Worm (Caenorhabditis elegans) whole organism, mixed stage, embryonic: ENCODE data around the gene C06B8.3.

Experiments used
- M03D4.4 ChIP-seq: sonication (generic microtip); optimal IDR thresholded peaks from 2 replicates; lab custom pipeline; 2017; ENCODE audit warnings: mild to moderate bottlenecking, missing genetic modification characterization, missing compliant biosample characterization
- bed-3 ChIP-seq: fragments of 200-800 bp; sonication (Bioruptor generic); optimal IDR thresholded peaks from 3 replicates; lab custom pipeline; 2018; ENCODE audit warnings: mild to moderate bottlenecking, missing genetic modification characterization, moderate library complexity, missing compliant biosample characterization
- blmp-1 ChIP-seq: fragments of 150-350 bp; optimal IDR thresholded peaks from 2 replicates; lab custom pipeline; 2014; ENCODE audit warnings: missing biosample characterization, missing genetic modification characterization
- ceh-39 ChIP-seq: fragments of 150-350 bp; optimal IDR thresholded peaks from 2 replicates; lab custom pipeline; 2014; ENCODE audit warnings: missing biosample characterization, missing genetic modification characterization
- ceh-43 ChIP-seq: fragments of 200-800 bp; sonication (Bioruptor generic); optimal IDR thresholded peaks from 2 replicates; lab custom pipeline; 2018; ENCODE audit warnings: mild to moderate bottlenecking, missing genetic modification characterization, moderate library complexity, missing compliant biosample characterization
- ceh-83 ChIP-seq: fragments of 200-800 bp; sonication (Bioruptor generic); optimal IDR thresholded peaks from 2 replicates; lab custom pipeline; 2018; ENCODE audit warnings: mild to moderate bottlenecking, missing genetic modification characterization, missing compliant biosample characterization
- ces-1 ChIP-seq: fragments of 150-350 bp; optimal IDR thresholded peaks from 2 replicates; lab custom pipeline; 2014; ENCODE audit warnings: missing biosample characterization, missing genetic modification reagents, missing genetic modification characterization
- cnd-1 ChIP-seq: fragments of 200-800 bp; sonication (Bioruptor generic); optimal IDR thresholded peaks from 2 replicates; lab custom pipeline; 2018; ENCODE audit warnings: mild to moderate bottlenecking, missing genetic modification characterization, missing compliant biosample characterization
- drap-1 ChIP-seq: fragments of 200-800 bp; sonication (Bioruptor generic); optimal IDR thresholded peaks from 3 replicates; lab custom pipeline; 2018; ENCODE audit warnings: mild to moderate bottlenecking, missing genetic modification characterization, missing compliant biosample characterization
- elt-1 ChIP-seq: sonication (generic microtip); optimal IDR thresholded peaks from 2 replicates; lab custom pipeline; 2017; ENCODE audit warnings: missing genetic modification characterization, mild to moderate bottlenecking, missing compliant biosample characterization, antibody characterized with exemption, moderate library complexity, borderline replicate concordance; ENCODE audit not compliant: insufficient read depth
- elt-3 ChIP-seq: fragments of 150-350 bp; optimal IDR thresholded peaks from 2 replicates; lab custom pipeline; 2014; ENCODE audit warnings: missing biosample characterization, missing genetic modification characterization
- flh-1 ChIP-seq: fragments of 200-800 bp; sonication (Bioruptor generic); optimal IDR thresholded peaks from 2 replicates; lab custom pipeline; 2018; ENCODE audit warnings: mild to moderate bottlenecking, missing genetic modification characterization, moderate library complexity, missing compliant biosample characterization
- ham-2 ChIP-seq: fragments of 200-800 bp; sonication (Bioruptor generic); optimal IDR thresholded peaks from 2 replicates; lab custom pipeline; 2018; ENCODE audit warnings: mild to moderate bottlenecking, missing genetic modification characterization, missing compliant biosample characterization
- hlh-1 ChIP-seq: fragments of 150-350 bp; optimal IDR thresholded peaks from 2 replicates; lab custom pipeline; 2014; ENCODE audit warnings: missing biosample characterization, missing genetic modification reagents, missing genetic modification characterization
- lin-13 ChIP-seq: fragments of 150-350 bp; optimal IDR thresholded peaks from 2 replicates; lab custom pipeline; 2014; ENCODE audit warnings: missing biosample characterization, missing genetic modification characterization
- lin-32 ChIP-seq: fragments of 200-800 bp; sonication (Bioruptor generic); optimal IDR thresholded peaks from 2 replicates; lab custom pipeline; 2018; ENCODE audit warnings: mild to moderate bottlenecking, missing genetic modification characterization, missing compliant biosample characterization
- lsy-2 ChIP-seq: fragments of 150-350 bp; optimal IDR thresholded peaks from 2 replicates; lab custom pipeline; 2014; ENCODE audit warnings: missing biosample characterization, missing genetic modification characterization
- mab-5 ChIP-seq: fragments of 150-350 bp; optimal IDR thresholded peaks from 2 replicates; lab custom pipeline; 2014; ENCODE audit warnings: missing biosample characterization, missing genetic modification characterization
- mep-1 ChIP-seq: fragments of 150-350 bp; optimal IDR thresholded peaks from 2 replicates; lab custom pipeline; 2017; ENCODE audit warnings: missing biosample characterization, missing genetic modification reagents, missing genetic modification characterization, inconsistent platforms
- mls-2 ChIP-seq: sonication (generic microtip); optimal IDR thresholded peaks from 2 replicates; lab custom pipeline; 2016; ENCODE audit warnings: mild to moderate bottlenecking, missing genetic modification characterization, moderate library complexity, missing compliant biosample characterization
- nhr-12 ChIP-seq: fragments of 150-350 bp; optimal IDR thresholded peaks from 2 replicates; lab custom pipeline; 2014; ENCODE audit warnings: missing biosample characterization, missing genetic modification characterization
- nhr-2 ChIP-seq: fragments of 150-350 bp; optimal IDR thresholded peaks from 2 replicates; lab custom pipeline; 2014; ENCODE audit warnings: missing biosample characterization, missing genetic modification characterization
- nhr-237 ChIP-seq: fragments of 150-350 bp; optimal IDR thresholded peaks from 2 replicates; lab custom pipeline; 2014; ENCODE audit warnings: missing biosample characterization, missing genetic modification characterization
- nhr-28 ChIP-seq: fragments of 150-350 bp; optimal IDR thresholded peaks from 2 replicates; lab custom pipeline; 2014; ENCODE audit warnings: missing biosample characterization, missing genetic modification characterization
- nhr-76 ChIP-seq: sonication (generic microtip); optimal IDR thresholded peaks from 2 replicates; lab custom pipeline; 2017; ENCODE audit warnings: missing biosample characterization, missing genetic modification characterization
- pha-4 ChIP-seq: fragments of 150-350 bp; optimal IDR thresholded peaks from 2 replicates; lab custom pipeline; 2018; ENCODE audit warnings: missing biosample characterization, missing genetic modification reagents, missing genetic modification characterization
- sem-2 ChIP-seq: fragments of 200-800 bp; sonication (Bioruptor generic); optimal IDR thresholded peaks from 2 replicates; lab custom pipeline; 2018; ENCODE audit warnings: mild to moderate bottlenecking, missing genetic modification characterization, missing compliant biosample characterization
- snpc-4 ChIP-seq: fragments of 150-350 bp; optimal IDR thresholded peaks from 2 replicates; lab custom pipeline; 2014; ENCODE audit warnings: missing biosample characterization, missing genetic modification characterization
- sptf-1 ChIP-seq: sonication (generic microtip); optimal IDR thresholded peaks from 2 replicates; lab custom pipeline; 2017; ENCODE audit warnings: mild to moderate bottlenecking, missing genetic modification characterization, moderate library complexity, missing compliant biosample characterization
- tbx-8 ChIP-seq: fragments of 200-800 bp; sonication (Bioruptor generic); optimal IDR thresholded peaks from 2 replicates; lab custom pipeline; 2018; ENCODE audit warnings: mild to moderate bottlenecking, missing genetic modification characterization, moderate library complexity, missing compliant biosample characterization
- unc-120 ChIP-seq: sonication (generic microtip); optimal IDR thresholded peaks from 2 replicates; lab custom pipeline; 2017; ENCODE audit warnings: missing genetic modification characterization, missing compliant biosample characterization; ENCODE audit not compliant: poor library complexity, severe bottlenecking
- unc-39 ChIP-seq: fragments of 150-350 bp; optimal IDR thresholded peaks from 2 replicates; lab custom pipeline; 2014; ENCODE audit warnings: missing biosample characterization, missing genetic modification characterization
- unc-62 ChIP-seq: fragments of 150-350 bp; optimal IDR thresholded peaks from 2 replicates; lab custom pipeline; 2014; ENCODE audit warnings: missing biosample characterization, missing genetic modification reagents, missing genetic modification characterization
- zip-8 ChIP-seq: fragments of 150-350 bp; optimal IDR thresholded peaks from 2 replicates; lab custom pipeline; 2014; ENCODE audit warnings: missing biosample characterization, missing genetic modification characterization
- ztf-11 ChIP-seq: fragments of 150-350 bp; optimal IDR thresholded peaks from 2 replicates; lab custom pipeline; 2014; ENCODE audit warnings: missing biosample characterization, missing genetic modification characterization

Gene C06B8.3

DNA sequence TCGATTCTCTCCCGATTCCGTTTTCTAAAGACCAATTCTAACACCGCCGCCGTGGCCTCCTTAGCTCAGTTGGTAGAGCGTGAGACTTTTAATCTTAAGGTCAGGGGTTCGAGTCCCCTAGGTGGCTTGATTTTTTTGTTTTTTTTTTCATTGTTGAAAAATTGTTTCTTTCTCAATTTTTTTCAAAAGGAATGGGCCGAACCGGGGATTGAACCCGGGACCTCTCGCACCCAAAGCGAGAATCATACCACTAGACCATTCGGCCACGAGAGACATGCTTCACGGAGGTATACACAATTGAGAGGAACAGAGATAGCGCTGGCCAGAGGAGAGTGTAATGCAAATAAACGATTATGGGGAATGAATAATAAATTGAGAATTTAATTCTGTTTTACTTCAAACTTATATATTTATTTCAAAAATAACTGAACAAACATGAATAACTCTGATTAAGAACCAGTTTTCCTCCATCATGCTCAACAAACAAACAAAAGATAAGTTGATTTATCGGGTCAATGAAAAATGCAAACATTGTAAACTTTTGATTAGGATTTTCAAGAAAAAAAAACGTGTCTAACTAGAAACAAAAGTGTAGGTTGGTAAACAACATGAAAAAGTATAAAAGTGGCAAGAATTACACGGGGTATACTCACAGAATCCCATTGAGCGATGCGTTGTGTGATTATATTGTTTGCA, 19.3 kb downstream of the C06B8.3 start, which contains the start of gene pqn-71:
Gene pqn-71, plus strand, starts transcription at position 646 of the 696 bp plus-strand sequence.
- TF ChIP-seq flh-1 (GFP tag; lab: Kevin White, UChicago) (peak; percentile 63), zip-8 (no peak), pha-4 (peak; percentile 13), bed-3 (peak; percentile 81), elt-3 (tag; lab: Kevin White, UChicago) (peak; percentile 41), nhr-237 (tag; lab: Kevin White, UChicago) (peak; percentile 35), drap-1 (peak; percentile 97), mab-5 (tag; lab: Kevin White, UChicago) (no peak), ztf-11 (tag; lab: Kevin White, UChicago) (peak; percentile 35), ceh-39 (tag; lab: Kevin White, UChicago) (no peak), tbx-8 (GFP tag; lab: Kevin White, UChicago) (peak; percentile 63), snpc-4 (tag; lab: Kevin White, UChicago) (no peak), sem-2 (peak; percentile 68), ceh-83 (peak; percentile 92), lsy-2 (tag; lab: Kevin White, UChicago) (no peak), unc-62 (peak; percentile 42), sptf-1 (tag; lab: Kevin White, UChicago) (peak; percentile 93), hlh-1 (peak; percentile 37), lin-32 (GFP tag; lab: Kevin White, UChicago) (peak; percentile 75), M03D4.4 (tag; lab: Kevin White, UChicago) (peak; percentile 85), ham-2 (GFP tag; lab: Kevin White, UChicago) (peak; percentile 85), ces-1 (no peak), mep-1 (peak; percentile 47), mls-2 (tag; lab: Kevin White, UChicago) (peak; percentile 89), nhr-28 (peak; percentile 31), cnd-1 (peak; percentile 78), nhr-2 (tag; lab: Kevin White, UChicago) (peak; percentile 14), unc-39 (tag; lab: Kevin White, UChicago) (no peak), nhr-12 (tag; lab: Kevin White, UChicago) (no peak), lin-13 (tag; lab: Kevin White, UChicago) (peak; percentile 61), blmp-1 (tag; lab: Kevin White, UChicago) (no peak), nhr-76 (tag; lab: Kevin White, UChicago) (no peak), ceh-43 (GFP tag; lab: Kevin White, UChicago) (peak; percentile 83), unc-120 (tag; lab: Kevin White, UChicago) (peak; percentile 96), elt-1 (tag; lab: Kevin White, UChicago) (no peak)
- TF ChIP-seq, all 35 proteins: peak for 24

DNA sequence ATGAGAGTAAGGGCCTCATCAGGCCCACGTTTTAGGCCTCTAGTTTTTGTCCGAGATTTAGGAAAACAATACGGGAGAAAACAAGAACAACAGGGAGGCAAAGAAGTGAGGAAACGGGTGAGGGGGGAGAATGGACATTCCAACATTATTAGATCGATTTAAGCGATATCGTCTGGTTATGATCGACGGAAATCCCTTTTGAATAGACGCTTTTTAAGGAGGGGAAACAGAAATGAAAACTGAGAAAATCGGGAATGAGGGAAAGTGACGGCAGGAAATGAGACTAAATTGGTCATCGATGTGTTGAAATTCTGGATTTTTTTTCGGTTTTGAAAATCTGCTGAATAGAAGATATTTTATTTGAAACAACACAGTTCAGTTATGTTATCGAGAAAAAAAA, 20.0 kb downstream of the C06B8.3 start, which contains the start of gene rocf-1:
Gene rocf-1, minus strand, starts transcription at position 101 of the 400 bp plus-strand sequence.
- no peak for TF ChIP-seq ces-1
- TF ChIP-seq blmp-1 (tag; lab: Kevin White, UChicago): peak; percentile 26
- TF ChIP-seq, all 35 proteins: peak for 1

DNA sequence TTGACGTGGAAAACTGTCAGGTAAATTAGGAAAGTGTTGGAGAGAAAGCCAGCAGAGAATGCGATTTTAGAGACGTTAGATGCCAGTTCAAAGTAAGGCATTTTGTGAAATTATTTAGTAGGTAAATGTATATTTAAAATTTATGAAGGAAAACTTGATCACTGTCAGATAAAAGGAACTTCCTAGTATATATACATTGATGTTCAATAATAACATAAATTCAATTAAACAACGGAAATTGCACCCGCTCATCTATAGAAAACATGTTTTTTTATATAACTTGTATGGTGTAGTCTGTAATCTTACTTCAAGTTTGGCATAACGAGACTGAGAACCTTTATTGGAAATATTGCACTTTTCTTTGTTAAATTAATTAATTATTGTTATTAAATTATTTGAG, 25.3 kb downstream of the C06B8.3 start, which contains the start of gene str-71:
Gene str-71, minus strand, starts transcription at position 101 of the 400 bp plus-strand sequence.
- TF ChIP-seq sptf-1 (tag; lab: Kevin White, UChicago) (no peak), unc-39 (tag; lab: Kevin White, UChicago) (no peak), elt-3 (tag; lab: Kevin White, UChicago) (no peak), mab-5 (tag; lab: Kevin White, UChicago) (no peak), hlh-1 (no peak), sem-2 (no peak), drap-1 (no peak), lin-32 (GFP tag; lab: Kevin White, UChicago) (no peak), bed-3 (no peak), ceh-83 (no peak), blmp-1 (tag; lab: Kevin White, UChicago) (no peak), lsy-2 (tag; lab: Kevin White, UChicago) (no peak)
- TF ChIP-seq, all 35 proteins: peak for 0
